Worm (Caenorhabditis elegans) whole organism, mixed stage, embryonic: Measurements from ENCODE around the gene taf-2.

ENCODE experiments used
- M03D4.4 ChIP-seq: sonication (generic microtip); optimal IDR thresholded peaks from 2 replicates; lab custom pipeline; 2017; ENCODE audit warnings: mild to moderate bottlenecking, missing genetic modification characterization, missing compliant biosample characterization
- blmp-1 ChIP-seq: fragments of 150-350 bp; optimal IDR thresholded peaks from 2 replicates; lab custom pipeline; 2014; ENCODE audit warnings: missing biosample characterization, missing genetic modification characterization
- ceh-39 ChIP-seq: fragments of 150-350 bp; optimal IDR thresholded peaks from 2 replicates; lab custom pipeline; 2014; ENCODE audit warnings: missing biosample characterization, missing genetic modification characterization
- nhr-12 ChIP-seq: fragments of 150-350 bp; optimal IDR thresholded peaks from 2 replicates; lab custom pipeline; 2014; ENCODE audit warnings: missing biosample characterization, missing genetic modification characterization
- nhr-237 ChIP-seq: fragments of 150-350 bp; optimal IDR thresholded peaks from 2 replicates; lab custom pipeline; 2014; ENCODE audit warnings: missing biosample characterization, missing genetic modification characterization
- nhr-28 ChIP-seq: fragments of 150-350 bp; optimal IDR thresholded peaks from 2 replicates; lab custom pipeline; 2014; ENCODE audit warnings: missing biosample characterization, missing genetic modification characterization
- unc-39 ChIP-seq: fragments of 150-350 bp; optimal IDR thresholded peaks from 2 replicates; lab custom pipeline; 2014; ENCODE audit warnings: missing biosample characterization, missing genetic modification characterization
- unc-62 ChIP-seq: fragments of 150-350 bp; optimal IDR thresholded peaks from 2 replicates; lab custom pipeline; 2014; ENCODE audit warnings: missing biosample characterization, missing genetic modification reagents, missing genetic modification characterization
- ztf-11 ChIP-seq: fragments of 150-350 bp; optimal IDR thresholded peaks from 2 replicates; lab custom pipeline; 2014; ENCODE audit warnings: missing biosample characterization, missing genetic modification characterization

DNA sequence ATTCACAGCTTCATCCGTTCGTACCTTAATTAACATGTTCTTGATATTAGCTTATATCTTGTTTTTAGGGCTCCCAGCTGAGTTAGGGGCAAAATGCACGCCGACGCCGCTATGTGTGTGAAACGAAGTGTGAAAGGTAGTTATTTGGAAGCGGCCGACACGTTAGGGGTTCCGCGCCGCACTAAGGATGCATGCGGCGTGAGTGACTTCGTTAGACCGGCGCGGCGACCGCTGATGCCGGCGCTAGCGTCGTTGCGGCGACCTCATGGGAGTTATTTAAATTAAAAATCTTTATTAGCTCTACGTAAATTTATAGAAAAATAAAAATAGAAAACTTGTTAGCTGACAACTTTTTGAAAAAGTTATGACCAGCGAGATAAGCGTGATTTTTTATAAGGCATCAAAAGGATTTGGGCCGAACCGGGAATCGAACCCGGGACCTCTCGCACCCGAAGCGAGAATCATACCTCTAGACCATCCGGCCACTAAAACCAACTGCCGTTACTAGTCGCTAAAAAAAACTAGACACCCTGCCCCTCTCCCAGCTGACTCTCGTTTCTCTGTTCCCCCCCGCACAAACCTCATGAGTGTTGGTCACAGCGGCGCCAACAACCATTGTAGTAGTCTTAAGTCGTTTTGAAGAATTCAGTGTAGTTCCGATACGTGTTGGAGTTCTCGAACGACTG is 41.5 kb downstream of the taf-2 start:
- TF ChIP-seq ztf-11 (tag; lab: Kevin White, UChicago), result no peak
- TF ChIP-seq ceh-39 (tag; lab: Kevin White, UChicago), result no peak
- TF ChIP-seq nhr-28 (tag; lab: Kevin White, UChicago), result no peak
- no peak for TF ChIP-seq unc-62 (GFP tag; lab: Kevin White, UChicago)
- TF ChIP-seq M03D4.4 (tag; lab: Kevin White, UChicago), result peak; percentile 83
- no peak for TF ChIP-seq nhr-237
- no peak for TF ChIP-seq nhr-12 (tag; lab: Kevin White, UChicago)
- TF ChIP-seq unc-39, result no peak
- TF ChIP-seq blmp-1 (tag; lab: Kevin White, UChicago), result no peak
